Worm (Caenorhabditis elegans): ENCODE measurements around the gene cec-4.

Gene cec-4

DNA sequence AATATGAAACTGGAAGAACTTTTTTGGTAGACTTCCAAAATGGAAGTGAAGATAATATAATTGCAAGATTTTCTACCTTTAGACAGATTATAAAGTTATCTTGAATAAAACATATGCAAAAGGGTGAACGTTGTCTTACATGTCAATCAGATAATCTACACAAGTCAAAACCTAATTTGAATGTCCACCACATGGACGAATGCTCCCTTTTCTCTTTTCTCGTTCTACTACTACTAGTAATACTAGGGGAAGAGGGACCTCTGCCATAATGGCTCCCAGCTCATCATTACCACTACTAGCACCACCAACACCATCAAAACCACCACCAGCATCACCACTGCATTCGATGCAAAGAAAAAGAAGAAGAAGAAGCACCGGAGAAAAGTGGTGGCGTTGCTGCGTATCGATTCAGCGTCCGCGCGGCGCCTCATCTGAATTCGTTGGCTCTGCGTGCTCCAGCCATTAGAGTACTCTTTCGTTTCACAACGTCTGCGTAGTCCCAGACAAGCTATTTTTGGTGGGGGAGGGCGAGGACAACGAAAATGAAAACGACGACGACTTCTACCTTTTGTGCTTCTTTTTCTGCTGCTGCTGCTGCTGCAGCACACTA lies 9.9 kb downstream of the cec-4 start:
- no peak for TF ChIP-seq R02D3.7 (tag; optimal IDR thresholded peaks at IDR 0.05)
- peak; percentile 84 for TF ChIP-seq lin-39 (tag; optimal IDR thresholded peaks at IDR 0.05)
- peak; percentile 11 for TF ChIP-seq snpc-4 (tag; optimal IDR thresholded peaks at IDR 0.05)
- TF ChIP-seq nhr-28 (tag; optimal IDR thresholded peaks at IDR 0.05) = no peak
- no peak for TF ChIP-seq nhr-237 (tag; optimal IDR thresholded peaks at IDR 0.05)
- TF ChIP-seq unc-62 (GFP tag; optimal IDR thresholded peaks at IDR 0.05) = no peak
- TF ChIP-seq nhr-23 (tag; optimal IDR thresholded peaks at IDR 0.05) = no peak
- TF ChIP-seq sea-2 (GFP tag; optimal IDR thresholded peaks at IDR 0.05) = no peak
- peak; percentile 42 for TF ChIP-seq hmg-11 (tag; optimal IDR thresholded peaks at IDR 0.05)
- no peak for TF ChIP-seq lsy-12 (tag; optimal IDR thresholded peaks at IDR 0.05)
- TF ChIP-seq jun-1 (tag; optimal IDR thresholded peaks at IDR 0.05) = no peak
- no peak for TF ChIP-seq pqm-1 (tag; optimal IDR thresholded peaks at IDR 0.05)
- peak; percentile 51 for TF ChIP-seq nfya-1 (tag; optimal IDR thresholded peaks at IDR 0.05; ENCODE audit: insufficient read depth)
- no peak for TF ChIP-seq tbx-2 (tag; optimal IDR thresholded peaks at IDR 0.05)
- TF ChIP-seq nhr-25 (tag; optimal IDR thresholded peaks at IDR 0.05) = no peak
- no peak for TF ChIP-seq skn-1 (tag; optimal IDR thresholded peaks at IDR 0.05)

DNA sequence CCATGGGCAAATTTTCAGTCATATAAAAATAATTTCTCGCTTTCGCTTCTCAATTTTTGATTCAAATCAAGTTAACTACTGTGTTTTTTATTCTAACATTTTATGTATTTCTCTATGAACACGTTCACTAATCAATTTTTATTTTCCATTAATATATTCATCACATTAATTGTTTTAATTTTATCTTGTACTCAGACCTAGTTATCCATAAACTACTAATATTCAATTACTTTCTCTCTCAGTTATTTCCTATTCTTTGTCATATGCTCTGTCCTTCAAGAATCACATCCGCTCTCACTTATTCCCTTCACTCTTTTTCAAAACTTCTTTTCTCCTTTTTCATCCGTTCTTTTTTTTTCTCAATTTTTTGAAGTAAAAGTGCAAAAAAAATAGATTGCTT lies 11.5 kb downstream of the cec-4 start:
- TF ChIP-seq nhr-76 (tag; optimal IDR thresholded peaks at IDR 0.05) = no peak
- no peak for TF ChIP-seq nhr-11 (tag; optimal IDR thresholded peaks at IDR 0.05)
- no peak for TF ChIP-seq lin-39 (tag; optimal IDR thresholded peaks at IDR 0.05)
- peak; percentile 42 for TF ChIP-seq fkh-10 (GFP tag; optimal IDR thresholded peaks at IDR 0.05)
- no peak for TF ChIP-seq ceh-16 (tag; optimal IDR thresholded peaks at IDR 0.05)
- no peak for TF ChIP-seq aly-2 (tag; optimal IDR thresholded peaks at IDR 0.05)
- no peak for TF ChIP-seq ZK546.5 (tag; optimal IDR thresholded peaks at IDR 0.05)
- TF ChIP-seq ama-1 (optimal IDR thresholded peaks at IDR 0.05) = no peak
- no peak for TF ChIP-seq egl-5 (tag; optimal IDR thresholded peaks at IDR 0.05)

DNA sequence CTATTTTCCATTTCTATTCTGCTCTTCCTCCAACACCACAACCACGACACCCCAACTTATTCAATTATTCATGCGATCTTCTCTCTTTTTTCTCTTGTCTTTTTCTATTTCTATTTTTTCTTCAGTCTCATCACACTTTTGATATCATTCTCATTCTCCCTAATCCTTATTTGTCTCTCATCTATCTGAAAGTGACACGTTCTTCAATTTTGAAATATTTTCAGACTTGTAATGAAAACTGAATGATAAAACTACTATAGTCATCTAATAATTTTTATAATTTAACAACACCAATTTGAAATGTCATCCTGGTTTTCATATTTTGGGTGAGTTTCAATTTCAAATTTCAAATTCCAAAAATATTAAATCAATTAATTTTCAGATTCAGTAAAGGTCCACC lies 13.1 kb downstream of the cec-4 start, which contains the start of gene cla-1:
Gene cla-1, plus strand, starts transcription at position 301 of the 400 bp plus-strand sequence.
- TF ChIP-seq ama-1 (optimal IDR thresholded peaks at IDR 0.05) (no peak), unc-39 (tag; optimal IDR thresholded peaks at IDR 0.05) (no peak), tbx-2 (tag; optimal IDR thresholded peaks at IDR 0.05) (no peak), nhr-11 (tag; optimal IDR thresholded peaks at IDR 0.05) (no peak), nhr-67 (tag; optimal IDR thresholded peaks at IDR 0.05) (no peak), aly-2 (tag; optimal IDR thresholded peaks at IDR 0.05) (no peak), fkh-10 (GFP tag; optimal IDR thresholded peaks at IDR 0.05) (no peak), egl-5 (tag; optimal IDR thresholded peaks at IDR 0.05) (no peak), elt-1 (tag; optimal IDR thresholded peaks at IDR 0.05) (no peak), nhr-43 (tag; optimal IDR thresholded peaks at IDR 0.05; ENCODE audit: poor library complexity, severe bottlenecking) (no peak), mdl-1 (tag; optimal IDR thresholded peaks at IDR 0.05) (no peak), nhr-12 (tag; optimal IDR thresholded peaks at IDR 0.05) (no peak), fkh-2 (tag; optimal IDR thresholded peaks at IDR 0.05) (no peak), ceh-9 (tag; optimal IDR thresholded peaks at IDR 0.05) (no peak), nhr-76 (tag; optimal IDR thresholded peaks at IDR 0.05) (no peak), fos-1 (tag; optimal IDR thresholded peaks at IDR 0.05) (no peak), hmg-11 (tag; optimal IDR thresholded peaks at IDR 0.05) (no peak)

DNA sequence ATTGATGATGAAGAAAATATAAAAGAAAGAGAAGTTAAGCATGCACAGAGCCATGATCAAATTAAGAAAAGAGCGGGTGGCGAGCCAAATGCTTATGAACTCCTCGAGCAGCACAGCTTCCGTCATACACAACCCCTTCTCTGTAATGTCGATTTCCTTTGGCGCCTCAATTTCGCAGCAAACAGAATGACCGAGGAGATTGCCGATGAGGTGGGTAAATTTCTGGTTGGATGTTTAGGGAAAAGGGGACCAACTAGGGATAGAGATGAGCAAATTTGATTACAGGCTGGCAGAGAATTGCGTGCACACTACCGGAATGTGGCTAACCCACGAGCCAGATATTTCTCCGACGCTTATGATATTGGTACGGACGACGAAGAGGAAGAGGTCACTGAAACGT lies 29.9 kb downstream of the cec-4 start:
- TF ChIP-seq unc-62 (GFP tag; optimal IDR thresholded peaks at IDR 0.05) (no peak), ceh-28 (tag; optimal IDR thresholded peaks at IDR 0.05) (no peak), fos-1 (tag; optimal IDR thresholded peaks at IDR 0.05) (no peak), elt-1 (tag; optimal IDR thresholded peaks at IDR 0.05) (no peak), nhr-76 (tag; optimal IDR thresholded peaks at IDR 0.05) (no peak), eor-1 (tag; optimal IDR thresholded peaks at IDR 0.05) (no peak), egl-27 (tag; optimal IDR thresholded peaks at IDR 0.05) (no peak), egl-5 (tag; optimal IDR thresholded peaks at IDR 0.05) (no peak), ceh-16 (tag; optimal IDR thresholded peaks at IDR 0.05) (no peak), nhr-11 (tag; optimal IDR thresholded peaks at IDR 0.05) (no peak), lin-39 (tag; optimal IDR thresholded peaks at IDR 0.05) (no peak), R02D3.7 (tag; optimal IDR thresholded peaks at IDR 0.05) (no peak), nhr-25 (tag; optimal IDR thresholded peaks at IDR 0.05) (no peak), skn-1 (tag; optimal IDR thresholded peaks at IDR 0.05) (no peak), pqm-1 (tag; optimal IDR thresholded peaks at IDR 0.05) (no peak), ceh-9 (tag; optimal IDR thresholded peaks at IDR 0.05) (no peak)
